Fruit fly (Drosophila melanogaster) whole organism, embryonic: ENCODE data around the gene Phyhd1.
A peak's percentile ranks its signal among the peaks of the same experiment; 100 is the strongest.

Source experiments
- ATbp ChIP-seq: fragments of 200-800 bp; sonication (Bioruptor generic); optimal IDR thresholded peaks from 2 replicates; lab custom pipeline; 2017; ENCODE audit warnings: missing biosample characterization, mild to moderate bottlenecking, missing genetic modification characterization, missing genetic modification reagents
- B-H1 ChIP-seq: fragments of 200-800 bp; sonication (Bioruptor generic); IDR thresholded peaks from 3 replicates; pipeline ENCODE4 v1.3.6; 2022; ENCODE audit warnings: missing biosample characterization, missing genetic modification characterization
- Bdp1 ChIP-seq: fragments of 200-800 bp; sonication (Bioruptor generic); optimal IDR thresholded peaks from 3 replicates; lab custom pipeline; 2016; ENCODE audit warnings: missing biosample characterization, missing genetic modification characterization
- CG1024 ChIP-seq: fragments of 200-800 bp; sonication (Bioruptor generic); IDR thresholded peaks from 2 replicates; pipeline ENCODE4 v1.3.6; 2022; ENCODE audit warnings: missing biosample characterization, missing genetic modification characterization
- CG10979 ChIP-seq: fragments of 200-800 bp; sonication (Bioruptor generic); optimal IDR thresholded peaks from 2 replicates; lab custom pipeline; 2018; ENCODE audit warnings: missing biosample characterization, mild to moderate bottlenecking, missing genetic modification characterization, moderate library complexity
- CG11695 ChIP-seq: fragments of 200-800 bp; sonication (Bioruptor generic); IDR thresholded peaks from 3 replicates; pipeline ENCODE4 v1.3.6; 2022; ENCODE audit warnings: missing biosample characterization, missing genetic modification characterization
- CG12391 ChIP-seq: fragments of 200-800 bp; sonication (Bioruptor generic); optimal IDR thresholded peaks from 3 replicates; lab custom pipeline; 2018; ENCODE audit warnings: missing biosample characterization, mild to moderate bottlenecking, missing genetic modification characterization, moderate library complexity
- CG12942 ChIP-seq: fragments of 200-800 bp; sonication (Bioruptor generic); optimal IDR thresholded peaks from 3 replicates; lab custom pipeline; 2016; ENCODE audit warnings: missing biosample characterization, missing genetic modification characterization
- CG13894 ChIP-seq: fragments of 200-800 bp; sonication (Bioruptor generic); optimal IDR thresholded peaks from 3 replicates; lab custom pipeline; 2018; ENCODE audit warnings: missing biosample characterization, mild to moderate bottlenecking, missing genetic modification characterization, moderate library complexity
- CG15011 ChIP-seq: fragments of 200-800 bp; sonication (Bioruptor generic); optimal IDR thresholded peaks from 3 replicates; lab custom pipeline; 2018; ENCODE audit warnings: missing biosample characterization, mild to moderate bottlenecking, missing genetic modification characterization
- CG16779 ChIP-seq: fragments of 200-800 bp; sonication (Bioruptor generic); IDR thresholded peaks from 2 replicates; pipeline ENCODE4 v1.3.6; 2022; ENCODE audit warnings: missing biosample characterization, missing genetic modification characterization
- CG17186 ChIP-seq: fragments of 200-800 bp; sonication (Bioruptor generic); optimal IDR thresholded peaks from 3 replicates; lab custom pipeline; 2017; ENCODE audit warnings: missing biosample characterization, missing genetic modification reagents, missing genetic modification characterization
- CG1792 ChIP-seq: fragments of 200-800 bp; sonication (Bioruptor generic); optimal IDR thresholded peaks from 2 replicates; lab custom pipeline; 2016; ENCODE audit warnings: missing biosample characterization, missing genetic modification characterization
- CG18262 ChIP-seq: fragments of 200-800 bp; optimal IDR thresholded peaks from 3 replicates; lab custom pipeline; 2019; ENCODE audit warnings: missing biosample characterization, mild to moderate bottlenecking, missing genetic modification characterization, moderate library complexity
- CG31441 ChIP-seq: fragments of 200-800 bp; sonication (Bioruptor generic); IDR thresholded peaks from 2 replicates; pipeline ENCODE4 v1.3.6; 2022; ENCODE audit warnings: missing biosample characterization, missing genetic modification characterization
- CG4404 ChIP-seq: fragments of 200-800 bp; sonication (Bioruptor generic); IDR thresholded peaks from 2 replicates; pipeline ENCODE4 v1.3.6; 2022; ENCODE audit warnings: missing biosample characterization, missing genetic modification characterization
- CG5245 ChIP-seq: fragments of 200-800 bp; sonication (Bioruptor generic); optimal IDR thresholded peaks from 3 replicates; lab custom pipeline; 2016; ENCODE audit warnings: missing biosample characterization, missing genetic modification characterization
- CG6272 ChIP-seq: fragments of 200-800 bp; sonication (Bioruptor generic); IDR thresholded peaks from 2 replicates; pipeline ENCODE4 v1.3.6; 2022; ENCODE audit warnings: missing biosample characterization, missing genetic modification characterization
- CG7745 ChIP-seq: fragments of 200-800 bp; sonication (Bioruptor generic); optimal IDR thresholded peaks from 2 replicates; lab custom pipeline; 2018; ENCODE audit warnings: missing biosample characterization, mild to moderate bottlenecking, missing genetic modification characterization, moderate library complexity
- Dip3 ChIP-seq: fragments of 200-800 bp; sonication (Bioruptor generic); optimal IDR thresholded peaks from 3 replicates; lab custom pipeline; 2016; ENCODE audit warnings: missing biosample characterization, missing genetic modification characterization
- E2f1 ChIP-seq: fragments of 200-800 bp; sonication (Bioruptor generic); IDR thresholded peaks from 2 replicates; pipeline ENCODE4 v1.3.6; 2022; ENCODE audit warnings: missing biosample characterization, missing genetic modification characterization
- GATAe ChIP-seq: fragments of 200-800 bp; sonication (Bioruptor generic); conservative IDR thresholded peaks from 2 replicates; pipeline ENCODE4 v1.3.6; 2022; ENCODE audit warnings: missing biosample characterization, missing genetic modification characterization
- Hr3 ChIP-seq: fragments of 200-800 bp; sonication (Bioruptor generic); optimal IDR thresholded peaks from 3 replicates; lab custom pipeline; 2016; ENCODE audit warnings: missing biosample characterization, missing genetic modification characterization
- Hr39 ChIP-seq: fragments of >200 bp; optimal IDR thresholded peaks from 2 replicates; lab custom pipeline; 2017
- Hr78 ChIP-seq, 2 experiments: fragments of 200-800 bp in 1 of 2; fragments of >200 bp in 1 of 2; sonication (Bioruptor generic) in 1 of 2; optimal IDR thresholded peaks; 2 replicates each; lab custom pipeline; 2017 to 2019; ENCODE audit warnings: missing biosample characterization in 2 of 2, missing genetic modification characterization in 2 of 2, mild to moderate bottlenecking in 1 of 2, moderate library complexity in 1 of 2
- Hsf ChIP-seq: fragments of 200-800 bp; sonication (Bioruptor generic); optimal IDR thresholded peaks from 3 replicates; lab custom pipeline; 2016; ENCODE audit warnings: missing biosample characterization, missing genetic modification characterization
- NC2α ChIP-seq: fragments of 200-800 bp; sonication (Bioruptor generic); optimal IDR thresholded peaks from 2 replicates; lab custom pipeline; 2016; ENCODE audit warnings: missing biosample characterization, missing genetic modification characterization
- Ptx1 ChIP-seq: fragments of 200-800 bp; sonication (Bioruptor generic); IDR thresholded peaks from 2 replicates; pipeline ENCODE4 v1.3.6; 2022; ENCODE audit warnings: missing biosample characterization, missing genetic modification characterization
- Spps ChIP-seq: fragments of 200-800 bp; sonication (Bioruptor generic); optimal IDR thresholded peaks from 2 replicates; lab custom pipeline; 2018; ENCODE audit warnings: missing biosample characterization, mild to moderate bottlenecking, missing genetic modification characterization
- Usf ChIP-seq: fragments of 200-800 bp; sonication (Bioruptor generic); optimal IDR thresholded peaks from 2 replicates; lab custom pipeline; 2017; ENCODE audit warnings: missing genotype, missing biosample characterization, missing genetic modification characterization
- Xrp1 ChIP-seq: fragments of 200-800 bp; sonication (Bioruptor generic); IDR thresholded peaks from 2 replicates; pipeline ENCODE4 v1.3.6; 2022; ENCODE audit warnings: missing biosample characterization, missing genetic modification characterization
- caup ChIP-seq: fragments of 200-800 bp; sonication (Bioruptor generic); optimal IDR thresholded peaks from 3 replicates; lab custom pipeline; 2017; ENCODE audit warnings: missing biosample characterization, mild to moderate bottlenecking, missing genetic modification characterization, moderate library complexity; ENCODE audit not compliant: severe bottlenecking
- disco-r ChIP-seq: fragments of 200-800 bp; sonication (Bioruptor generic); optimal IDR thresholded peaks from 2 replicates; lab custom pipeline; 2016; ENCODE audit warnings: missing biosample characterization, missing genetic modification characterization
- dpn ChIP-seq, 2 experiments: fragments of 200-800 bp; sonication (Bioruptor generic); optimal IDR thresholded peaks; 3 replicates each; lab custom pipeline; 2016; ENCODE audit warnings: missing biosample characterization in 2 of 2, missing genetic modification characterization in 2 of 2
- emc ChIP-seq: fragments of 200-800 bp; sonication (Bioruptor generic); optimal IDR thresholded peaks from 2 replicates; lab custom pipeline; 2016; ENCODE audit warnings: missing biosample characterization, missing genetic modification characterization
- en ChIP-seq: fragments of 200-800 bp; sonication (Bioruptor generic); optimal IDR thresholded peaks from 2 replicates; lab custom pipeline; 2016; ENCODE audit warnings: missing biosample characterization, missing genetic modification characterization
- esg ChIP-seq: fragments of 200-800 bp; sonication (Bioruptor generic); conservative IDR thresholded peaks from 2 replicates; pipeline ENCODE4 v1.3.6; 2022; ENCODE audit warnings: missing biosample characterization, missing genetic modification characterization
- ewg ChIP-seq: fragments of 200-800 bp; sonication (Bioruptor generic); optimal IDR thresholded peaks from 3 replicates; lab custom pipeline; 2017; ENCODE audit warnings: mild to moderate bottlenecking, missing biosample characterization, missing genetic modification reagents, missing genetic modification characterization
- exex ChIP-seq: fragments of 200-800 bp; sonication (Bioruptor generic); optimal IDR thresholded peaks from 4 replicates; lab custom pipeline; 2018; ENCODE audit warnings: missing biosample characterization, mild to moderate bottlenecking, missing genetic modification characterization, moderate library complexity
- fd64A ChIP-seq: fragments of 200-800 bp; sonication (Bioruptor generic); optimal IDR thresholded peaks from 3 replicates; lab custom pipeline; 2018; ENCODE audit warnings: missing biosample characterization, mild to moderate bottlenecking, missing genetic modification characterization
- ftz-f1 ChIP-seq: fragments of 200-800 bp; sonication (Bioruptor generic); optimal IDR thresholded peaks from 2 replicates; lab custom pipeline; 2016; ENCODE audit warnings: missing biosample characterization, missing genetic modification characterization
- gcm2 ChIP-seq: fragments of 200-800 bp; sonication (Bioruptor generic); optimal IDR thresholded peaks from 2 replicates; lab custom pipeline; 2016; ENCODE audit warnings: missing biosample characterization, missing genetic modification characterization
- gfzf ChIP-seq: fragments of 200-800 bp; sonication (Bioruptor generic); optimal IDR thresholded peaks from 2 replicates; lab custom pipeline; 2016; ENCODE audit warnings: missing biosample characterization, mild to moderate bottlenecking, missing genetic modification characterization, moderate library complexity
- kah ChIP-seq: fragments of 200-800 bp; sonication (Bioruptor generic); optimal IDR thresholded peaks from 2 replicates; lab custom pipeline; 2018; ENCODE audit warnings: missing biosample characterization, mild to moderate bottlenecking, missing genetic modification characterization
- klu ChIP-seq: fragments of 200-800 bp; sonication (Bioruptor generic); IDR thresholded peaks from 2 replicates; pipeline ENCODE4 v1.3.6; 2022; ENCODE audit warnings: missing biosample characterization, missing genetic modification characterization
- mam ChIP-seq: fragments of 200-800 bp; sonication (Bioruptor generic); optimal IDR thresholded peaks from 3 replicates; lab custom pipeline; 2016; ENCODE audit warnings: missing biosample characterization, missing genetic modification characterization
- p53 ChIP-seq: fragments of 200-800 bp; sonication (Bioruptor generic); optimal IDR thresholded peaks from 2 replicates; lab custom pipeline; 2016; ENCODE audit warnings: missing biosample characterization, missing genetic modification characterization
- rib ChIP-seq: fragments of 200-800 bp; sonication (Bioruptor generic); IDR thresholded peaks from 2 replicates; pipeline ENCODE4 v1.3.6; 2022; ENCODE audit warnings: missing biosample characterization, missing genetic modification characterization
- scrt ChIP-seq: fragments of 200-800 bp; sonication (Bioruptor generic); optimal IDR thresholded peaks from 2 replicates; lab custom pipeline; 2018; ENCODE audit warnings: missing biosample characterization, mild to moderate bottlenecking, missing genetic modification characterization, moderate library complexity
- trh ChIP-seq: fragments of 200-800 bp; sonication (Bioruptor generic); optimal IDR thresholded peaks from 2 replicates; lab custom pipeline; 2016; ENCODE audit warnings: missing biosample characterization, missing genetic modification characterization
- usp ChIP-seq: fragments of >200 bp; optimal IDR thresholded peaks from 2 replicates; lab custom pipeline; 2017; ENCODE audit warnings: missing biosample characterization, missing genetic modification characterization
- zf30C ChIP-seq: fragments of 200-800 bp; sonication (Bioruptor generic); optimal IDR thresholded peaks from 3 replicates; lab custom pipeline; 2018; ENCODE audit warnings: missing biosample characterization, mild to moderate bottlenecking, missing genetic modification characterization

The Phyhd1 gene

DNA sequence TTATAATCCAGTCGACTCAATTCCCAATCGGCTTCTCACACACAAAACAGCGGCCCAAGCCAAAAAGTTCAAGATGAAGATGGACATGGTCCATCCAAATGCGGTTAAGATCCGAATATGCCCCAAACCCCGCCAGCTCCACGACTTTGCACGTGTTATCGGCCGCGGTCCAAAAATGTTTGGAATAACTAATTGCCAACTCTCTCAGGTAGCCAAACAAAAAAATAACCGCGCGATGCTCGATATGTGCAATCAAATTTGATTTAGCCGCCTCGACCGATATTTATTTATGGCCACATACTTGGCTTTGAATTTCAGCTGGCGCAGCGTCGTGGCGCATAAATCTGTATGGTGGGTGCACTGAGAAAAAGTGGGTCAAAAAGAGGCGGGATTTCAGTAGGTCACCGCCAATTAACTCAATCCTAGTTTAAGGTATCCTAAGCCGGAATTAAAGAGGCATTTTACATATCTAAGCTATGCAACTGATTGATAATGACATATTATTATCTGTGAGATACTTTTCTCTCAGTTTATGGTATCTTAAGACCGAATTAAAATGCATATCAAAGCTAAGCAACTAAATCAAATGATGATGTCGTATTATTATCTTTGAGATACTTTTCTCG lies 32.1 kb downstream of the Phyhd1 start (continued):
- peak; percentile 28 for TF ChIP-seq ATbp (GFP tag; lab: Kevin White, UChicago)
- TF ChIP-seq disco-r (GFP tag; lab: Kevin White, UChicago): no peak
- TF ChIP-seq Spps (tag; lab: Kevin White, UChicago): no peak
- TF ChIP-seq Dip3 (GFP tag; lab: Kevin White, UChicago): no peak
- no peak for TF ChIP-seq rib (GFP tag; lab: Robert Waterston, UW)
- peak; percentile 66 for TF ChIP-seq esg (GFP tag; lab: Robert Waterston, UW)
- no peak for TF ChIP-seq zf30C
- TF ChIP-seq Usf: no peak
- TF ChIP-seq CG12391 (tag; lab: Kevin White, UChicago): peak; percentile 45
- peak; percentile 41; the same call in 1 of the 3 replicates for TF ChIP-seq CG11695 (GFP tag; lab: Robert Waterston, UW)
- peak; percentile 78 for TF ChIP-seq Ptx1 (GFP tag; lab: Robert Waterston, UW)
- TF ChIP-seq CG5245 (GFP tag; lab: Kevin White, UChicago): peak; percentile 24
- no peak for TF ChIP-seq GATAe (GFP tag; lab: Robert Waterston, UW)
- peak; percentile 59 for TF ChIP-seq CG18262 (tag; lab: Kevin White, UChicago)
- TF ChIP-seq CG17186: no peak
- no peak for TF ChIP-seq CG1024
- no peak for TF ChIP-seq caup (GFP tag; lab: Kevin White, UChicago)
- TF ChIP-seq ftz-f1 (GFP tag; lab: Kevin White, UChicago): no peak
- TF ChIP-seq Bdp1 (GFP tag; lab: Kevin White, UChicago): no peak
- TF ChIP-seq exex: no peak
- no peak; the same call in 2 of the 3 replicates for TF ChIP-seq B-H1 (GFP tag; lab: Robert Waterston, UW)
- TF ChIP-seq CG15011 (GFP tag; lab: Kevin White, UChicago): no peak
- TF ChIP-seq Xrp1: peak; percentile 71
- TF ChIP-seq CG1792: no peak
- TF ChIP-seq CG31441 (GFP tag; lab: Robert Waterston, UW): no peak
- peak; percentile 17 for TF ChIP-seq Hsf (GFP tag; lab: Kevin White, UChicago)
- TF ChIP-seq dpn (GFP tag; optimal IDR thresholded peaks at IDR 0.05; lab: Kevin White, UChicago): peak; percentile 52 to 60
- TF ChIP-seq Hr78 (GFP tag; optimal IDR thresholded peaks at IDR 0.05; lab: Kevin White, UChicago): no peak
- TF ChIP-seq kah (GFP tag; lab: Kevin White, UChicago): no peak
- no peak for TF ChIP-seq p53 (GFP tag; lab: Kevin White, UChicago)
- TF ChIP-seq emc: no peak
- peak; percentile 46 for TF ChIP-seq CG10979 (tag; lab: Kevin White, UChicago)
- TF ChIP-seq mam: no peak
- no peak for TF ChIP-seq CG13894 (tag; lab: Kevin White, UChicago)
- no peak for TF ChIP-seq usp (GFP tag; lab: Kevin White, UChicago)
- TF ChIP-seq gfzf (GFP tag; lab: Kevin White, UChicago): no peak
- no peak for TF ChIP-seq Hr39 (lab: Kevin White, UChicago)
- TF ChIP-seq Hr3 (GFP tag; lab: Kevin White, UChicago): peak; percentile 20
- TF ChIP-seq E2f1 (GFP tag; lab: Robert Waterston, UW): peak; percentile 26; the same call in 1 of the 2 replicates
- no peak for TF ChIP-seq CG7745 (tag; lab: Kevin White, UChicago)
- TF ChIP-seq NC2α (GFP tag; lab: Kevin White, UChicago): no peak
- TF ChIP-seq scrt (GFP tag; lab: Kevin White, UChicago): no peak
- no peak for TF ChIP-seq CG4404
- TF ChIP-seq ewg: peak; percentile 39
- TF ChIP-seq en (GFP tag; lab: Kevin White, UChicago): no peak
- TF ChIP-seq klu (GFP tag; lab: Robert Waterston, UW): no peak
- TF ChIP-seq fd64A: no peak
- peak; percentile 9 for TF ChIP-seq CG12942 (GFP tag; lab: Kevin White, UChicago)
- TF ChIP-seq trh (GFP tag; lab: Kevin White, UChicago): peak; percentile 36
- TF ChIP-seq CG16779 (GFP tag; lab: Robert Waterston, UW): no peak
- TF ChIP-seq gcm2 (GFP tag; lab: Kevin White, UChicago): no peak
- no peak for TF ChIP-seq CG6272 (GFP tag; lab: Robert Waterston, UW)
